Worm (Caenorhabditis elegans) whole organism, late embryonic: ENCODE data around the gene mdl-1.

Experiments used
- C08G9.2 ChIP-seq: sonication (generic microtip); optimal IDR thresholded peaks from 2 replicates; lab custom pipeline; 2016; ENCODE audit warnings: mild to moderate bottlenecking, missing genetic modification characterization, moderate library complexity, missing compliant biosample characterization
- C38D4.7 ChIP-seq: fragments of 200-800 bp; sonication (Bioruptor generic); optimal IDR thresholded peaks from 2 replicates; lab custom pipeline; 2018; ENCODE audit warnings: mild to moderate bottlenecking, missing genetic modification characterization, moderate library complexity, missing compliant biosample characterization
- ceh-2 ChIP-seq: sonication (generic microtip); optimal IDR thresholded peaks from 2 replicates; lab custom pipeline; 2016; ENCODE audit warnings: missing genotype, missing genetic modification characterization, missing compliant biosample characterization
- hlh-6 ChIP-seq: sonication (generic microtip); optimal IDR thresholded peaks from 2 replicates; lab custom pipeline; 2016; ENCODE audit warnings: missing genotype, missing genetic modification characterization, missing compliant biosample characterization

ce11 chrX:6705156-6705555 lies 37.0 kb upstream of the mdl-1 start:
- no peak for TF ChIP-seq ceh-2 (tag; lab: Kevin White, UChicago)
- no peak for TF ChIP-seq C08G9.2 (tag; lab: Kevin White, UChicago)
- no peak for TF ChIP-seq C38D4.7 (GFP tag; lab: Kevin White, UChicago)
- TF ChIP-seq hlh-6 (tag; lab: Kevin White, UChicago): no peak
